Worm (Caenorhabditis elegans) whole organism, late embryonic: ENCODE measurements around the gene slc-17.8.

Experiments used
- ceh-18 ChIP-seq: sonication (generic microtip); optimal IDR thresholded peaks from 2 replicates; lab custom pipeline; 2016; ENCODE audit warnings: missing genetic modification characterization, missing compliant biosample characterization
- ceh-24 ChIP-seq: sonication (generic microtip); optimal IDR thresholded peaks from 2 replicates; lab custom pipeline; 2016; ENCODE audit warnings: mild to moderate bottlenecking, missing genetic modification characterization, missing compliant biosample characterization
- ceh-34 ChIP-seq: sonication (generic microtip); optimal IDR thresholded peaks from 2 replicates; lab custom pipeline; 2016; ENCODE audit warnings: mild to moderate bottlenecking, missing genetic modification characterization, missing compliant biosample characterization
- ceh-45 ChIP-seq: fragments of 200-800 bp; sonication (Bioruptor generic); IDR thresholded peaks from 2 replicates; pipeline ENCODE4 v1.3.6; 2022; ENCODE audit warnings: missing genetic modification reagents, missing genetic modification characterization, missing compliant biosample characterization
- ceh-48 ChIP-seq: sonication (generic microtip); optimal IDR thresholded peaks from 2 replicates; lab custom pipeline; 2016; ENCODE audit warnings: missing genetic modification characterization, inconsistent platforms, missing compliant biosample characterization
- dve-1 ChIP-seq: sonication (generic microtip); optimal IDR thresholded peaks from 2 replicates; lab custom pipeline; 2017; ENCODE audit warnings: antibody characterized with exemption, mild to moderate bottlenecking, missing genetic modification characterization, missing compliant biosample characterization
- elt-4 ChIP-seq: sonication (generic microtip); optimal IDR thresholded peaks from 2 replicates; lab custom pipeline; 2016; ENCODE audit warnings: missing genetic modification characterization, missing compliant biosample characterization
- fkh-10 ChIP-seq: fragments of 150-350 bp; optimal IDR thresholded peaks from 2 replicates; lab custom pipeline; 2014; ENCODE audit warnings: missing biosample characterization, missing genetic modification reagents, missing genetic modification characterization
- pag-3 ChIP-seq: sonication (generic microtip); optimal IDR thresholded peaks from 2 replicates; lab custom pipeline; 2016; ENCODE audit warnings: missing compliant biosample characterization, missing genetic modification characterization, borderline replicate concordance
- rnt-1 ChIP-seq: sonication (generic microtip); optimal IDR thresholded peaks from 2 replicates; lab custom pipeline; 2016; ENCODE audit warnings: missing genetic modification characterization, missing compliant biosample characterization
- tbx-2 ChIP-seq: sonication (generic microtip); optimal IDR thresholded peaks from 2 replicates; lab custom pipeline; 2016; ENCODE audit warnings: missing genetic modification characterization, missing compliant biosample characterization
- unc-86 ChIP-seq: sonication (generic microtip); optimal IDR thresholded peaks from 2 replicates; lab custom pipeline; 2016; ENCODE audit warnings: missing genetic modification characterization, missing compliant biosample characterization

ce11 chrV:8536213-8536612 lies 9.2 kb downstream of the slc-17.8 start, which contains the start of gene his-39:
- TF ChIP-seq ceh-24 (tag; lab: Kevin White, UChicago) (no peak), pag-3 (tag; lab: Kevin White, UChicago) (no peak), ceh-34 (tag; lab: Kevin White, UChicago) (no peak), fkh-10 (GFP tag; lab: Kevin White, UChicago) (no peak), dve-1 (tag; lab: Kevin White, UChicago) (no peak), unc-86 (tag; lab: Kevin White, UChicago) (no peak), ceh-48 (tag; lab: Kevin White, UChicago) (no peak), tbx-2 (tag; lab: Kevin White, UChicago) (no peak), elt-4 (no peak), rnt-1 (tag; lab: Kevin White, UChicago) (no peak), ceh-18 (no peak), ceh-45 (GFP tag; lab: Robert Waterston, UW) (no peak)
